Fruit fly (Drosophila melanogaster): ENCODE data around the gene Vha68-2.
A peak's percentile ranks its signal among the peaks of the same experiment; 100 is the strongest.

Vha68-2 gene

DNA sequence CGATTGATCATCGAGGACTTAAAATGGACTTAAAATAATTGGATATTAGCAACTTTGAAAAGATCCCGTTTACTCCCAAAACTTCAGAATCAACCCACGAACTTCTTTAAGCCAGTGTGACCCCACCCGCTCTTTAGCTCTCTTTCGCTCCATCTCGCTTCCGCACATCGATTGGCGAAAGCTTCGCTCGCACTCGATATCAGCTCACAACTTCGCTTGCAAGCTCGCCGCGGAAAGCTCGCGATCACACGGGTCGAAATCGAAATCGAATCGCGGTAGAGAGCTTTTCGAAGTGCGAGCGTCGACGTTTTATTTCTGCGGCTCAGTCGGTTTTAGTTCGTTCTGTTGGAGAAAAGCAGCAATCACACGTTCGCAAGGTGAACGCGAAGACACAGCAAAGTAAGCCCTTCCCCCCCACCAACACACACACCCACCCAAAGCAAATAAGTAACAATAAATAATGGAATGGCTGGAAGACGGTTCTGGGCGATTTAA, at the start of gene Vha68-2 (continued):
- TF ChIP-seq Antp (GFP tag; optimal IDR thresholded peaks at IDR 0.05), result peak; percentile 61
- TF ChIP-seq jumu (GFP tag; optimal IDR thresholded peaks at IDR 0.05), result peak; percentile 57
- no peak for TF ChIP-seq CG4730 (GFP tag; IDR thresholded peaks at IDR 0.05)
- peak; percentile 52 for TF ChIP-seq Xbp1 (GFP tag; optimal IDR thresholded peaks at IDR 0.05)
- no peak for TF ChIP-seq jing (GFP tag; optimal IDR thresholded peaks at IDR 0.05)
- no peak for TF ChIP-seq CG16815 (GFP tag; optimal IDR thresholded peaks at IDR 0.05)
- peak; percentile 59; the same call in 1 of the 2 replicates for TF ChIP-seq lmd (GFP tag; IDR thresholded peaks at IDR 0.05)
- TF ChIP-seq da (GFP tag; optimal IDR thresholded peaks at IDR 0.05), result no peak
- TF ChIP-seq cg (GFP tag; optimal IDR thresholded peaks at IDR 0.05), result no peak
- no peak for TF ChIP-seq eyg (GFP tag; optimal IDR thresholded peaks at IDR 0.05)
- TF ChIP-seq CG7928 (GFP tag; optimal IDR thresholded peaks at IDR 0.05), result no peak
- 0 out of 2 replicates have a peak, but pooled peaks have one; percentile 22 for TF ChIP-seq stc (GFP tag; IDR thresholded peaks at IDR 0.05)
- TF ChIP-seq H15 (GFP tag; IDR thresholded peaks at IDR 0.05), result no peak
- peak; percentile 75 for TF ChIP-seq Camta (GFP tag; optimal IDR thresholded peaks at IDR 0.05)
- no peak for TF ChIP-seq CG6683 (GFP tag; optimal IDR thresholded peaks at IDR 0.05)
- TF ChIP-seq her (GFP tag; optimal IDR thresholded peaks at IDR 0.05), result peak; percentile 99
- no peak for TF ChIP-seq fd64A (GFP tag; optimal IDR thresholded peaks at IDR 0.05)
- peak; percentile 71 for TF ChIP-seq CG7987 (GFP tag; optimal IDR thresholded peaks at IDR 0.05)
- no peak for TF ChIP-seq CG34224 (GFP tag; IDR thresholded peaks at IDR 0.05; ENCODE audit: partially characterized antibody)
- peak; percentile 68 for TF ChIP-seq Vsx1 (GFP tag; optimal IDR thresholded peaks at IDR 0.05)
- TF ChIP-seq CG17361 (GFP tag; IDR thresholded peaks at IDR 0.05), result no peak; the same call in 2 of the 3 replicates
- TF ChIP-seq Tbp (GFP tag; optimal IDR thresholded peaks at IDR 0.05), result no peak
- TF ChIP-seq Ada2b (GFP tag; IDR thresholded peaks at IDR 0.05), result no peak; the same call in 1 of the 2 replicates
- TF ChIP-seq oc (tag; optimal IDR thresholded peaks at IDR 0.05), result peak; percentile 45
- TF ChIP-seq CG12155 (GFP tag; optimal IDR thresholded peaks at IDR 0.05), result peak; percentile 29
- peak; percentile 51; the same call in 1 of the 3 replicates for TF ChIP-seq CG34422 (GFP tag; IDR thresholded peaks at IDR 0.05)
- TF ChIP-seq kay (GFP tag; optimal IDR thresholded peaks at IDR 0.05), result no peak
- no peak for TF ChIP-seq CG5180 (GFP tag; optimal IDR thresholded peaks at IDR 0.05)
- TF ChIP-seq Side (GFP tag; optimal IDR thresholded peaks at IDR 0.05), result peak; percentile 69
- TF ChIP-seq Doc3 (GFP tag; IDR thresholded peaks at IDR 0.05; ENCODE audit: partially characterized antibody), result 0 out of 3 replicates have a peak, but pooled peaks have one; percentile 16
- TF ChIP-seq Med (GFP tag), result peak; percentile 87
- peak; percentile 61 for TF ChIP-seq caup (GFP tag; optimal IDR thresholded peaks at IDR 0.05; ENCODE audit: severe bottlenecking)
- peak; percentile 31 for TF ChIP-seq CG1529 (GFP tag; optimal IDR thresholded peaks at IDR 0.05)
- peak; percentile 39 for TF ChIP-seq CG3163 (GFP tag; optimal IDR thresholded peaks at IDR 0.05)
- peak; percentile 89 for TF ChIP-seq pzg (GFP tag; optimal IDR thresholded peaks at IDR 0.05)
- TF ChIP-seq bbx (GFP tag; IDR thresholded peaks at IDR 0.05; ENCODE audit: partially characterized antibody), result peak; percentile 73
- TF ChIP-seq croc (GFP tag; conservative IDR thresholded peaks at IDR 0.05), result no peak
- TF ChIP-seq CG8478 (optimal IDR thresholded peaks at IDR 0.05), result no peak
- TF ChIP-seq CG15073 (GFP tag; optimal IDR thresholded peaks at IDR 0.05), result no peak
- no peak for TF ChIP-seq Optix (GFP tag; IDR thresholded peaks at IDR 0.05)
- no peak for TF ChIP-seq CG3838 (GFP tag; optimal IDR thresholded peaks at IDR 0.05)
- TF ChIP-seq Pdp1 (GFP tag; optimal IDR thresholded peaks at IDR 0.05), result no peak
- peak; percentile 72 for TF ChIP-seq luna (GFP tag; optimal IDR thresholded peaks at IDR 0.05)
- peak; percentile 84 for TF ChIP-seq Hmr (GFP tag; optimal IDR thresholded peaks at IDR 0.05)
- TF ChIP-seq run (tag; optimal IDR thresholded peaks at IDR 0.05), result no peak
- TF ChIP-seq fd102C (GFP tag; optimal IDR thresholded peaks at IDR 0.05), result no peak
- TF ChIP-seq ac (GFP tag; optimal IDR thresholded peaks at IDR 0.05), result no peak
- TF ChIP-seq ase (GFP tag; IDR thresholded peaks at IDR 0.05), result no peak
- TF ChIP-seq Lhr (GFP tag; optimal IDR thresholded peaks at IDR 0.05), result peak; percentile 67
- TF ChIP-seq CG17385 (GFP tag; optimal IDR thresholded peaks at IDR 0.05), result peak; percentile 61
- TF ChIP-seq Usf (GFP tag; optimal IDR thresholded peaks at IDR 0.05), result no peak

Measured in whole organism, embryonic.